Worm (Caenorhabditis elegans) whole organism, L4/young adult: Measurements from ENCODE around the gene F20B6.4.

Experiments used
- W03F9.2 ChIP-seq: fragments of 150-350 bp; optimal IDR thresholded peaks from 2 replicates; lab custom pipeline; 2014; ENCODE audit warnings: missing biosample characterization, missing genetic modification characterization
- dao-5 ChIP-seq: sonication (generic microtip); optimal IDR thresholded peaks from 2 replicates; lab custom pipeline; 2016; ENCODE audit warnings: missing genotype, missing genetic modification characterization, moderate library complexity, missing compliant biosample characterization
- him-1 ChIP-seq: sonication (generic microtip); optimal IDR thresholded peaks from 2 replicates; lab custom pipeline; 2016; ENCODE audit warnings: missing genotype, missing genetic modification reagents, missing genetic modification characterization, missing compliant biosample characterization

DNA sequence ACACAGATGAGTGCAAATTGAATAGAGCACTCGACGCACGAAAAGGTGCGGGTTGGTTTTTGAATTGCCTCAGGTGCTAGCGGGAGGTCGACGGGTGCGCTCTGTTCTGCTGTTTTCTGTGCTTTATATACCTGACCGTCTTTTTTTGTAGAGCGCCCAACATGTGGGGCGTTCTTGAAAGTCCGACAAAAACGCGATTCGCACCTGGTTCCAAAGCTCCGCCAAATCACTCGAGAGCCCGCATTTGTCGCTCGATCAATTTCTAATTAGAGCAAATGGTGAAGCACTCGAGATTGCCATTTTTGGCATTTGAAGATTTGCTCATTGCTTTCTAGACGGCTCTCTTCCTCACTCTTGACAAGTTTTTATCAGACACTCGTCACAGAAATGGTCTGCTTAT is 18.9 kb downstream of the F20B6.4 start, which contains the start of gene ZK470.6:
- TF ChIP-seq W03F9.2 (tag; lab: Kevin White, UChicago) (no peak), him-1 (no peak), dao-5 (tag; lab: Kevin White, UChicago) (no peak)
